Fruit fly (Drosophila melanogaster) whole organism, pupa: ENCODE data around the gene goe.

Experiments used
- CG10348 ChIP-seq: fragments of 200-800 bp; sonication (Bioruptor generic); IDR thresholded peaks from 2 replicates; pipeline ENCODE4 v1.3.6; 2022; ENCODE audit warnings: missing biosample characterization, missing genetic modification characterization
- CG12605 ChIP-seq: fragments of 200-800 bp; sonication (Bioruptor generic); IDR thresholded peaks from 2 replicates; pipeline ENCODE4 v1.3.6; 2022; ENCODE audit warnings: missing biosample characterization, missing genetic modification characterization
- CG13204 ChIP-seq: fragments of 200-800 bp; sonication (Bioruptor generic); optimal IDR thresholded peaks from 2 replicates; lab custom pipeline; 2018; ENCODE audit warnings: missing biosample characterization, mild to moderate bottlenecking, missing genetic modification characterization, moderate library complexity
- CG14655 ChIP-seq: fragments of 200-800 bp; sonication (Bioruptor generic); optimal IDR thresholded peaks from 3 replicates; lab custom pipeline; 2017; ENCODE audit warnings: mild to moderate bottlenecking, missing biosample characterization, missing genetic modification reagents, missing genetic modification characterization
- CG15710 ChIP-seq: fragments of 200-800 bp; sonication (Bioruptor generic); optimal IDR thresholded peaks from 2 replicates; lab custom pipeline; 2018; ENCODE audit warnings: missing biosample characterization, mild to moderate bottlenecking, missing genetic modification characterization, moderate library complexity
- CG17806 ChIP-seq: fragments of 200-800 bp; sonication (Bioruptor generic); optimal IDR thresholded peaks from 2 replicates; lab custom pipeline; 2018; ENCODE audit warnings: missing biosample characterization, mild to moderate bottlenecking, missing genetic modification characterization, moderate library complexity
- CG32121 ChIP-seq: fragments of 200-800 bp; sonication (Bioruptor generic); IDR thresholded peaks from 2 replicates; pipeline ENCODE4 v1.3.6; 2022; ENCODE audit warnings: missing biosample characterization, missing genetic modification characterization
- CG34367 ChIP-seq: fragments of 200-800 bp; sonication (Bioruptor generic); optimal IDR thresholded peaks from 2 replicates; lab custom pipeline; 2018; ENCODE audit warnings: missing biosample characterization, mild to moderate bottlenecking, missing genetic modification characterization
- CG4496 ChIP-seq: fragments of 200-800 bp; sonication (Bioruptor generic); IDR thresholded peaks from 3 replicates; pipeline ENCODE4 v1.3.6; 2022; ENCODE audit warnings: missing biosample characterization, missing genetic modification characterization
- CG8159 ChIP-seq: fragments of 200-800 bp; sonication (Bioruptor generic); optimal IDR thresholded peaks from 3 replicates; lab custom pipeline; 2018; ENCODE audit warnings: missing biosample characterization, mild to moderate bottlenecking, missing genetic modification characterization, moderate library complexity
- CG8301 ChIP-seq: fragments of 200-800 bp; sonication (Bioruptor generic); optimal IDR thresholded peaks from 2 replicates; lab custom pipeline; 2018; ENCODE audit warnings: missing biosample characterization, mild to moderate bottlenecking, missing genetic modification characterization
- CG9948 ChIP-seq: fragments of 200-800 bp; sonication (Bioruptor generic); optimal IDR thresholded peaks from 2 replicates; lab custom pipeline; 2018; ENCODE audit warnings: missing biosample characterization, mild to moderate bottlenecking, missing genetic modification characterization, moderate library complexity
- D1 ChIP-seq: fragments of 200-800 bp; sonication (Bioruptor generic); optimal IDR thresholded peaks from 2 replicates; lab custom pipeline; 2018; ENCODE audit warnings: missing biosample characterization, mild to moderate bottlenecking, missing genetic modification characterization, moderate library complexity
- EcR ChIP-seq: fragments of 200-800 bp; sonication (Bioruptor generic); optimal IDR thresholded peaks from 3 replicates; lab custom pipeline; 2019; ENCODE audit warnings: missing biosample characterization, missing genetic modification characterization, mild to moderate bottlenecking, moderate library complexity, missing genetic modification reagents
- Ets98B ChIP-seq: fragments of 200-800 bp; sonication (Bioruptor generic); IDR thresholded peaks from 2 replicates; pipeline ENCODE4 v1.3.6; 2022; ENCODE audit warnings: missing biosample characterization, missing genetic modification characterization
- Pif1A ChIP-seq: fragments of 200-800 bp; sonication (Bioruptor generic); optimal IDR thresholded peaks from 3 replicates; lab custom pipeline; 2016; ENCODE audit warnings: missing biosample characterization, missing genetic modification characterization
- Pif1B ChIP-seq: fragments of 200-800 bp; sonication (Bioruptor generic); optimal IDR thresholded peaks from 3 replicates; lab custom pipeline; 2016; ENCODE audit warnings: missing biosample characterization, missing genetic modification characterization
- Snoo ChIP-seq: fragments of 200-800 bp; sonication (Bioruptor generic); optimal IDR thresholded peaks from 3 replicates; lab custom pipeline; 2017; ENCODE audit warnings: missing biosample characterization, mild to moderate bottlenecking, missing genetic modification characterization, inconsistent platforms
- fd96Ca ChIP-seq: fragments of 200-800 bp; sonication (Bioruptor generic); IDR thresholded peaks from 3 replicates; pipeline ENCODE4 v1.3.6; 2022; ENCODE audit warnings: missing biosample characterization, missing genetic modification characterization
- gl ChIP-seq: fragments of 200-800 bp; sonication (Bioruptor generic); optimal IDR thresholded peaks from 2 replicates; lab custom pipeline; 2018; ENCODE audit warnings: missing biosample characterization, mild to moderate bottlenecking, missing genetic modification characterization
- rn ChIP-seq: fragments of 200-800 bp; sonication (Bioruptor generic); IDR thresholded peaks from 2 replicates; pipeline ENCODE4 v1.3.6; 2022; ENCODE audit warnings: missing biosample characterization, missing genetic modification characterization

goe gene

DNA sequence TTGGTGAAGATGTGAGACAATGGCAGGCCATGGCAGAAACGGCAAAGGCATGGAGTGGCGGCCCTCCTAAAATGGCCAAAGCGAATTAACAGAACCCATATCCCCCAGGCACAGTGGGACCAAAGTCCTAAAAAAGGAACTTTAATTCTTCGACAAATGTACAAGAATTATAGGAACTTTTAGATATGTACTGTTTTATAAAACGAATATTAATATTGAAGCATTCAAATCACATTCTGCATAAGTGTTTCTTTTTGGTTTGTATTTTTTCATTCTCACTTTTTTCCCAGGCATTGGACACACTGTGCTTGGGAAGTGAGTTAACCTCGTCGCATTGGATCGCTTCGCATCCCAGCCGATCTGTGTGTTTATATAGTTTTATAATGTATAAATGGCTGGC lies 13.2 kb upstream of the goe start:
- TF ChIP-seq Pif1A (GFP tag; lab: Kevin White, UChicago), result peak; percentile 44
- peak; percentile 30 for TF ChIP-seq CG15710 (tag; lab: Kevin White, UChicago)
- TF ChIP-seq gl (tag; lab: Kevin White, UChicago), result no peak
- TF ChIP-seq Snoo (tag; lab: Kevin White, UChicago), result no peak
- TF ChIP-seq CG4496 (GFP tag; lab: Robert Waterston, UW), result 0 out of 3 replicates have a peak, but pooled peaks have one; percentile 41
- TF ChIP-seq CG8159 (tag; lab: Kevin White, UChicago), result peak; percentile 38
- TF ChIP-seq CG8301, result peak; percentile 24
- peak; percentile 28 for TF ChIP-seq CG9948 (tag; lab: Kevin White, UChicago)
- TF ChIP-seq CG13204 (GFP tag; lab: Kevin White, UChicago), result no peak
- TF ChIP-seq CG32121 (GFP tag; lab: Robert Waterston, UW), result no peak
- no peak for TF ChIP-seq CG12605
- TF ChIP-seq CG17806, result peak; percentile 42
- TF ChIP-seq EcR (GFP tag; lab: Kevin White, UChicago), result no peak
- TF ChIP-seq CG34367 (tag; lab: Kevin White, UChicago), result peak; percentile 16
- no peak for TF ChIP-seq rn
- TF ChIP-seq CG10348 (GFP tag; lab: Robert Waterston, UW), result no peak
- TF ChIP-seq D1 (tag; lab: Kevin White, UChicago), result no peak
- TF ChIP-seq Pif1B, result peak; percentile 52
- no peak for TF ChIP-seq Ets98B (GFP tag; lab: Robert Waterston, UW)
- peak; percentile 55 for TF ChIP-seq CG14655 (GFP tag; lab: Kevin White, UChicago)
- TF ChIP-seq fd96Ca (GFP tag; lab: Robert Waterston, UW), result no peak

DNA sequence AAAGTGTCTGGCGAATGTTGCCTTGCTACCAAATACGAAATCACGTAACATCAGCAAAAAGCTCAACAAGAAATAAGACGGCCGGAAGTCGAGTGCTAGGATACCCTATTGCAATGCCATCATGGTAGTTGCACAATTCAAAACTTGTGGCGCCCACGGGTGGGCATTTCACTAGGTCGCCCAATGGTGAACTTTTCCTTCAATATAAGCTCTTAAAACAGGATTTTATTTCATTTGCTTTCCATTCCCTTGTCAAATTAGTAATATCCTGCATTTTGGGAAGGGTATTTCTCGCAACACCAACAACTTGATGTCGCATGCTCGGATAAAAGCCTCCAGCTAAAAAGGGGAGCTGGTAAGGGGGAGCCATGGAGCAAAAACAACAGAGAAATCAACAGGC lies 9.8 kb upstream of the goe start:
- peak; percentile 63 for TF ChIP-seq Pif1A (GFP tag; lab: Kevin White, UChicago)
- peak; percentile 48; the same call in 1 of the 2 replicates for TF ChIP-seq CG32121 (GFP tag; lab: Robert Waterston, UW)
- TF ChIP-seq Ets98B (GFP tag; lab: Robert Waterston, UW), result peak; percentile 51
- peak; percentile 46 for TF ChIP-seq CG8301
- TF ChIP-seq Snoo (tag; lab: Kevin White, UChicago), result peak; percentile 61
- no peak for TF ChIP-seq CG13204 (GFP tag; lab: Kevin White, UChicago)
- no peak for TF ChIP-seq CG12605
- peak; percentile 82 for TF ChIP-seq CG4496 (GFP tag; lab: Robert Waterston, UW)
- TF ChIP-seq D1 (tag; lab: Kevin White, UChicago), result no peak
- TF ChIP-seq CG34367 (tag; lab: Kevin White, UChicago), result peak; percentile 30
- peak; percentile 65 for TF ChIP-seq CG9948 (tag; lab: Kevin White, UChicago)
- TF ChIP-seq CG17806, result peak; percentile 43
- TF ChIP-seq CG15710 (tag; lab: Kevin White, UChicago), result peak; percentile 45
- peak; percentile 67 for TF ChIP-seq rn
- TF ChIP-seq Pif1B, result peak; percentile 55
- peak; percentile 81 for TF ChIP-seq fd96Ca (GFP tag; lab: Robert Waterston, UW)
- no peak for TF ChIP-seq EcR (GFP tag; lab: Kevin White, UChicago)
- TF ChIP-seq gl (tag; lab: Kevin White, UChicago), result no peak
- no peak for TF ChIP-seq CG10348 (GFP tag; lab: Robert Waterston, UW)
- peak; percentile 54 for TF ChIP-seq CG14655 (GFP tag; lab: Kevin White, UChicago)
- peak; percentile 56 for TF ChIP-seq CG8159 (tag; lab: Kevin White, UChicago)

DNA sequence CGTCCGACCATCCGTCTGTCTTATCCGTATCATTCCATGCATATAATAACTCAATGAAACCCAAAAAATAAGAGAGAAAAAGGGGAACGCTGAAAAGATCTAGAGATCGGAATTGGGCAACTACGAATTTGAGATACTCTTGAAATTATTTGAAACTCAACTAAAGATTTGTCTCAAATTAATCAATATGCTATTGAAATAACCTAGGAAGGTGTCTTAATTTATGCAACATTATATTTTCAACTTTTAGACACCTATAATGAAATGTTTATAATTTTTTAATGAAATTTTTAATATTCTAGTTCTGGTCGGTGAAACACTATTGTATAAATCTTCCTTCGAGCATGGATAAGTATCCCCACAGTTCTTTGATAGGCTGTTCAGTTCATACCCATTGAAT lies 8.8 kb upstream of the goe start:
- TF ChIP-seq CG8159 (tag; lab: Kevin White, UChicago) (peak; percentile 18), CG13204 (GFP tag; lab: Kevin White, UChicago) (no peak)
- TF ChIP-seq, all 21 proteins: peak for 1

dm6 chrX:16757645-16758044 lies 5.9 kb upstream of the goe start:
- TF ChIP-seq CG15710 (tag; lab: Kevin White, UChicago) (no peak), CG12605 (no peak), fd96Ca (GFP tag; lab: Robert Waterston, UW) (no peak), Pif1B (no peak), gl (tag; lab: Kevin White, UChicago) (no peak), CG13204 (GFP tag; lab: Kevin White, UChicago) (no peak), CG14655 (GFP tag; lab: Kevin White, UChicago) (no peak), Pif1A (GFP tag; lab: Kevin White, UChicago) (no peak), CG34367 (tag; lab: Kevin White, UChicago) (no peak), CG4496 (GFP tag; lab: Robert Waterston, UW) (no peak), Snoo (tag; lab: Kevin White, UChicago) (no peak), CG8301 (no peak), rn (no peak), EcR (GFP tag; lab: Kevin White, UChicago) (no peak), CG17806 (no peak), D1 (tag; lab: Kevin White, UChicago) (no peak)

DNA sequence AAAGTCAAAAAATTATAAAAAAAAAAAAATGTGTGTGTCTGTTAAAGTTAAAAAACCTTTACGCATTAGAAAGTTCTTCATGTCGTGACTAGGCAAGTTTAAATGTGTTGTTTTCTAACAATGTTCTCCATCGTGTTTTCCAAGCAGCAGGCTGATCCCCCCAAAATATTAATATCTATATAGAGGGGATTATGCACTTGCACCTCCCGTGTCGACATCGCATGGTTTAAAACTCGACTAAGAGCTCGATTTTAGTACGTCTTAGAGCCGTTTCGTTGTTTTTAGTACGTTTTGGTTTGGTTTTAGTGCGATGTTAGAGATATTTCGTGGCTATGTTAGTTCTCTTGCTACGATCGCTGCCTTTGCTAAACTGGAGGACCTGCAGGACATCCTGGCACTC lies 1.4 kb upstream of the goe start:
- TF ChIP-seq CG9948 (tag; lab: Kevin White, UChicago) (no peak), CG32121 (GFP tag; lab: Robert Waterston, UW) (no peak), gl (tag; lab: Kevin White, UChicago) (no peak), CG8301 (no peak), Ets98B (GFP tag; lab: Robert Waterston, UW) (no peak), CG15710 (tag; lab: Kevin White, UChicago) (no peak), Pif1B (no peak), EcR (GFP tag; lab: Kevin White, UChicago) (no peak), Snoo (tag; lab: Kevin White, UChicago) (no peak), D1 (tag; lab: Kevin White, UChicago) (no peak), CG8159 (tag; lab: Kevin White, UChicago) (no peak), CG12605 (no peak), CG14655 (GFP tag; lab: Kevin White, UChicago) (no peak), rn (no peak), fd96Ca (GFP tag; lab: Robert Waterston, UW) (no peak), CG17806 (no peak), CG4496 (GFP tag; lab: Robert Waterston, UW) (no peak)
